Worm (Caenorhabditis elegans): ENCODE results near the gene ZK1251.3.

DNA sequence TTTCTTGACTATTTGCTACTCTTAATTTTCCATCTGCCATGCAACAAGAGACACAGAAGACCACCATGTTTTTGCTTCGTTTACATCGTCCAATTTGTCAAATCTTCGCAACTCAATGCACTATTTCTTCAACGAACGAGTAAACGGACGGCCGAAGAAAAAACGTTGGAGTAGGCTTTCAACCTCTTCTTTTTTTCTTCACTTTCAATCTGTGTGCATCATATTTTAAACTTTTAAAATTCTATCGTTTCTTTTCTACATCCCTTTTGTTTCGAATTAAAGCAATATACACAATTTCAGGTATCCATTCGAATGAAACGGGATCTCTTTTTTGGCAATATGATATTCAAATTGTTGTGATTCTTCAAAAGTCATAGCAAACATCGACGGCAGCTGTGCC is 25.7 kb upstream of the ZK1251.3 start, which contains the start of gene acc-1:
- no peak for TF ChIP-seq mdl-1 (tag; optimal IDR thresholded peaks at IDR 0.05)
- TF ChIP-seq lin-15B (tag; optimal IDR thresholded peaks at IDR 0.05): no peak
- TF ChIP-seq unc-62 (GFP tag; optimal IDR thresholded peaks at IDR 0.05): no peak
- no peak for TF ChIP-seq nhr-12 (tag; optimal IDR thresholded peaks at IDR 0.05)
- TF ChIP-seq zag-1 (tag; optimal IDR thresholded peaks at IDR 0.05): no peak

Data from whole organism, L3 larva.